Fruit fly (Drosophila melanogaster): Measurements from ENCODE around the gene CG34124.
A peak's percentile ranks its signal among the peaks of the same experiment; 100 is the strongest.

The CG34124 gene

DNA sequence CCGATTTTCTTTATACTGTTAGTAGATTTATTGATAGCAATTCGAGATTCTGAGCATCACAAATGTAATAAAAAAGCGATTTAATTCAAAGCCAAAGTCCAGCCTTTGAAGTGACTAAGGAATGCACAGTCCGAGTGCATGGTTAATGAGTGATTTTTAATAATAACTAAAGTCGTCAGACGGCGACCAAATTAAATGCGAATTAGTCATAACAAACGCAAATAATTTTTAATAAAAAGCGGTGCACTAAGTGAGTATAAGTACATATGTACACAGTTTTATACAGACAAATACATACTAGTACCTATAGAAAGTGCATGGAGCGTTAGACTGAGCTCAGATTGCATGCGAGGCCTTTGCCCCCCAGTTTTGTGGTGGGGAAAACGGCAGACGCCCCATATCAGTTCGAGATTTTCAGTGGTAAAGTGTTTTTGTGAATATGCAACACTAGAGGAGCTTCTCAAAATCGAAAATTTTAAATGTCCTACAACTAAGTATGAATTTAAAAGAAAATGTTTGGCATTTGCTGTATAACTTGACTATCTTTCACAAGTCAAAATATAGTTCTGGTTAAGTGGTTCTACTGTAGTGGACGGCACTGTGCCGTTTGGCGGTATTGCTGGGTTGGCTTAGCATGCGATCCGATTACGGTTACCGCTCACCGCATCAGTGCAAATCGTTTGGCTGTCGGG lies 44.6 kb downstream of the CG34124 start:
- peak; percentile 21 for TF ChIP-seq gem (tag; optimal IDR thresholded peaks at IDR 0.05)
- no peak for TF ChIP-seq Meics (GFP tag; optimal IDR thresholded peaks at IDR 0.05)
- TF ChIP-seq Lpt (GFP tag; optimal IDR thresholded peaks at IDR 0.05): no peak
- TF ChIP-seq row (GFP tag; IDR thresholded peaks at IDR 0.05): peak; percentile 34; the same call in 1 of the 3 replicates
- TF ChIP-seq cas (GFP tag; IDR thresholded peaks at IDR 0.05): 0 out of 2 replicates have a peak, but pooled peaks have one; percentile 16
- TF ChIP-seq CG11696 (GFP tag; IDR thresholded peaks at IDR 0.05): peak; percentile 54; the same call in 1 of the 2 replicates
- 0 out of 3 replicates have a peak, but pooled peaks have one; percentile 40 for TF ChIP-seq ci (GFP tag; IDR thresholded peaks at IDR 0.05)
- peak; percentile 27 for TF ChIP-seq Med (GFP tag)
- TF ChIP-seq Hmx (GFP tag; optimal IDR thresholded peaks at IDR 0.05): no peak
- TF ChIP-seq Drgx (GFP tag; IDR thresholded peaks at IDR 0.05): peak; percentile 70
- no peak for TF ChIP-seq lov (optimal IDR thresholded peaks at IDR 0.05)
- 0 out of 3 replicates have a peak, but pooled peaks have one; percentile 25 for TF ChIP-seq lov (GFP tag; IDR thresholded peaks at IDR 0.05)
- peak; percentile 19 for TF ChIP-seq zfh2 (GFP tag; optimal IDR thresholded peaks at IDR 0.05)
- TF ChIP-seq CG11695 (GFP tag; IDR thresholded peaks at IDR 0.05): 0 out of 3 replicates have a peak, but pooled peaks have one; percentile 23
- peak; percentile 15 for TF ChIP-seq CG11504 (tag; optimal IDR thresholded peaks at IDR 0.05)
- peak; percentile 27 for TF ChIP-seq ATbp (GFP tag; optimal IDR thresholded peaks at IDR 0.05)
- TF ChIP-seq bsh (GFP tag; optimal IDR thresholded peaks at IDR 0.05): peak in 1 of 2 experiments; percentile 19
- peak; percentile 72 for TF ChIP-seq sens (GFP tag)
- TF ChIP-seq CG2120 (GFP tag; optimal IDR thresholded peaks at IDR 0.05): peak; percentile 5
- TF ChIP-seq CG10209 (GFP tag; optimal IDR thresholded peaks at IDR 0.05): peak; percentile 3
- no peak for TF ChIP-seq ro (GFP tag; IDR thresholded peaks at IDR 0.05)
- 0 out of 3 replicates have a peak, but pooled peaks have one; percentile 5 for TF ChIP-seq ken (GFP tag; IDR thresholded peaks at IDR 0.05)
- no peak for TF ChIP-seq CG8290 (GFP tag; optimal IDR thresholded peaks at IDR 0.05)
- TF ChIP-seq CG8290 (tag; optimal IDR thresholded peaks at IDR 0.05): no peak
- TF ChIP-seq sisA (GFP tag; IDR thresholded peaks at IDR 0.05): peak; percentile 31; the same call in 1 of the 2 replicates
- no peak for TF ChIP-seq CG9727 (GFP tag; optimal IDR thresholded peaks at IDR 0.05)
- 0 out of 2 replicates have a peak, but pooled peaks have one; percentile 40 for TF ChIP-seq CG17328 (GFP tag; IDR thresholded peaks at IDR 0.05)
- TF ChIP-seq tgo (GFP tag; IDR thresholded peaks at IDR 0.05): 0 out of 3 replicates have a peak, but pooled peaks have one; percentile 13
- TF ChIP-seq Oli (tag; optimal IDR thresholded peaks at IDR 0.05): peak; percentile 7
- TF ChIP-seq grau (tag; optimal IDR thresholded peaks at IDR 0.05): peak; percentile 1
- TF ChIP-seq HLH3B (GFP tag; IDR thresholded peaks at IDR 0.05): peak; percentile 35; the same call in 1 of the 2 replicates
- TF ChIP-seq esg (GFP tag; conservative IDR thresholded peaks at IDR 0.05): 0 out of 2 replicates have a peak, but pooled peaks have one; percentile 17
- TF ChIP-seq Mes4 (GFP tag; optimal IDR thresholded peaks at IDR 0.05): no peak
- TF ChIP-seq CG1603 (tag; optimal IDR thresholded peaks at IDR 0.05): peak; percentile 19
- peak; percentile 38; the same call in 1 of the 2 replicates for TF ChIP-seq Ada2b (GFP tag; IDR thresholded peaks at IDR 0.05)
- peak; percentile 29 for TF ChIP-seq Sox102F (GFP tag; optimal IDR thresholded peaks at IDR 0.05)
- TF ChIP-seq tio (GFP tag; optimal IDR thresholded peaks at IDR 0.05): peak; percentile 4

DNA sequence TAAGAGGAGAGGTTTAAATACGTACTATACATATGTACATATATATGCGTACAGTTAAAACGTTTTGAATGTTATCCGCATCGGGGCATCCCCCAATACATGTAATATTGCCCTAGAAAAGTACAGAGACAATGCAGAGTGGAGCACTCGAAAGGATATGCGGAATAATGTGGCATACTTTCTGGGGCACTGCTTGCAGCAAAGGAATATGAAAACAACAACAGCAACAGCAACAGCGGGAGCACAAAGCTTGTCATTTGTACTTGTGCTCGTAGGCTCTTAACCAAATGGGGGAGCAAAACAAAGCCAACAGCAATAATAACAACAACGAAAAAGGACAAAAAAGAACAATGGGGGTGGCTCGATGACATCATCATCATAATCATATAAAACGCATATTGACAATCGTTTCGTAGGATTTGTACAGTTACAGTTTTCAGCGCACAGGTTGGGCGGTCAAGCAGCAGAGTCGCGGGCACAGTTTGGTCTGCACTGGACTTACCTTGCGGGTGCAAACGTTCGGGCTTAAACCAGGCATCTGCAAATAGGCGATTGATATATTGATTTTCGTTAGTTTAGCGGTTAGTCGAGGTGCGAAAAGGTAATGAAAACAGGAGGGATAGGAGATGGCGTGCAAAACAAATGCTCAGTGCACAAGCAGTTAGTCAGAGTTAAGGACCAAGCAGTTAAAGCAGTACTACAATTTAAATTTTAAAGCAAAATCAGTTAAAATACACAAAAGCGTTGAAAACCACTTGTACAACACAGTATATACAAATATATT lies 45.7 kb downstream of the CG34124 start:
- TF ChIP-seq Dfd (GFP tag; optimal IDR thresholded peaks at IDR 0.05) (peak in 1 of 2 experiments; percentile 97), CG34422 (GFP tag; IDR thresholded peaks at IDR 0.05) (0 out of 3 replicates have a peak, but pooled peaks have one; percentile 24), CG8478 (optimal IDR thresholded peaks at IDR 0.05) (peak; percentile 78), crol (GFP tag; IDR thresholded peaks at IDR 0.05) (no peak), cad (GFP tag; optimal IDR thresholded peaks at IDR 0.05) (peak; percentile 84), sens-2 (GFP tag; IDR thresholded peaks at IDR 0.05) (no peak), Eip74EF (GFP tag; optimal IDR thresholded peaks at IDR 0.05) (peak in 1 of 2 experiments; percentile 68), sens (GFP tag) (peak; percentile 42), chinmo (GFP tag; IDR thresholded peaks at IDR 0.05; ENCODE audit: partially characterized antibody) (0 out of 4 replicates have a peak, but pooled peaks have one; percentile 21), CG12104 (GFP tag; optimal IDR thresholded peaks at IDR 0.05) (no peak), CG6654 (GFP tag; optimal IDR thresholded peaks at IDR 0.05) (peak; percentile 97), CG6765 (GFP tag; optimal IDR thresholded peaks at IDR 0.05) (no peak), tll (GFP tag; optimal IDR thresholded peaks at IDR 0.05) (peak in 1 of 2 experiments; percentile 46), CG4360 (GFP tag; IDR thresholded peaks at IDR 0.05) (peak; percentile 77)

All from whole organism, embryonic.